Worm (Caenorhabditis elegans) whole organism, young adult: Measurements from ENCODE around the gene sdf-9.

Experiments
- B0336.3 ChIP-seq: fragments of 200-800 bp; sonication (Bioruptor generic); IDR thresholded peaks from 2 replicates; pipeline ENCODE4 v1.3.6; 2022; ENCODE audit warnings: missing genetic modification characterization, missing compliant biosample characterization
- F22D6.2 ChIP-seq: sonication (generic microtip); optimal IDR thresholded peaks from 2 replicates; lab custom pipeline; 2016; ENCODE audit warnings: mild to moderate bottlenecking, missing genetic modification characterization, missing compliant biosample characterization
- F39B2.1 ChIP-seq: fragments of 200-800 bp; sonication (Bioruptor generic); IDR thresholded peaks from 2 replicates; pipeline ENCODE4 v1.3.6; 2022; ENCODE audit warnings: missing genetic modification reagents, missing genetic modification characterization, missing compliant biosample characterization
- F49E8.2 ChIP-seq: sonication (generic microtip); optimal IDR thresholded peaks from 3 replicates; lab custom pipeline; 2017; ENCODE audit warnings: missing genetic modification characterization, mild to moderate bottlenecking, missing compliant biosample characterization, antibody characterized with exemption, moderate library complexity; ENCODE audit not compliant: insufficient read depth
- F57C9.4 ChIP-seq: sonication (generic microtip); optimal IDR thresholded peaks from 2 replicates; lab custom pipeline; 2017; ENCODE audit warnings: mild to moderate bottlenecking, missing genetic modification characterization, missing compliant biosample characterization
- K11D2.4 ChIP-seq: fragments of 200-800 bp; sonication (Bioruptor generic); IDR thresholded peaks from 2 replicates; pipeline ENCODE4 v1.3.6; 2022; ENCODE audit warnings: missing genetic modification reagents, missing genetic modification characterization, missing compliant biosample characterization
- K12H6.12 ChIP-seq: fragments of 200-800 bp; sonication (Bioruptor generic); optimal IDR thresholded peaks from 2 replicates; lab custom pipeline; 2018; ENCODE audit warnings: mild to moderate bottlenecking, missing genetic modification characterization, missing compliant biosample characterization
- T26A5.8 ChIP-seq: sonication (generic microtip); optimal IDR thresholded peaks from 2 replicates; lab custom pipeline; 2016; ENCODE audit warnings: missing genetic modification characterization, missing compliant biosample characterization
- Y53F4B.3 ChIP-seq: fragments of 200-800 bp; sonication (Bioruptor generic); IDR thresholded peaks from 2 replicates; pipeline ENCODE4 v1.3.6; 2022; ENCODE audit warnings: missing genetic modification reagents, missing genetic modification characterization, missing compliant biosample characterization
- Y67H2A.10 ChIP-seq: fragments of 200-800 bp; sonication (Bioruptor generic); conservative IDR thresholded peaks from 2 replicates; pipeline ENCODE4 v1.3.6; 2022; ENCODE audit warnings: missing genetic modification reagents, missing genetic modification characterization, missing compliant biosample characterization
- Y95B8A.8 ChIP-seq: fragments of 200-800 bp; sonication (Bioruptor generic); IDR thresholded peaks from 2 replicates; pipeline ENCODE4 v1.3.6; 2022; ENCODE audit warnings: missing genetic modification reagents, missing genetic modification characterization, missing compliant biosample characterization
- attf-5 ChIP-seq: fragments of 200-800 bp; sonication (Bioruptor generic); optimal IDR thresholded peaks from 2 replicates; lab custom pipeline; 2018; ENCODE audit warnings: mild to moderate bottlenecking, missing genetic modification characterization, missing compliant biosample characterization
- cebp-1 ChIP-seq, 2 experiments: fragments of 200-800 bp in 1 of 2; sonication (Bioruptor generic) in 1 of 2; sonication (generic microtip) in 1 of 2; IDR thresholded peaks in 1 of 2; optimal IDR thresholded peaks in 1 of 2; 2 replicates each; pipeline versions ENCODE4 v1.3.6 to Lab custom; 2017 to 2022; ENCODE audit warnings: missing compliant biosample characterization in 2 of 2, missing genetic modification characterization in 2 of 2, mild to moderate bottlenecking in 1 of 2, missing genetic modification reagents in 1 of 2, moderate library complexity in 1 of 2
- ceh-100 ChIP-seq: fragments of 200-800 bp; sonication (Bioruptor generic); IDR thresholded peaks from 2 replicates; pipeline ENCODE4 v1.3.6; 2022; ENCODE audit warnings: missing genetic modification reagents, missing genetic modification characterization, missing compliant biosample characterization
- ceh-40 ChIP-seq: fragments of 200-800 bp; sonication (Bioruptor generic); IDR thresholded peaks from 2 replicates; pipeline ENCODE4 v1.3.6; 2022; ENCODE audit warnings: missing genetic modification characterization, missing compliant biosample characterization
- ceh-79 ChIP-seq: sonication (generic microtip); optimal IDR thresholded peaks from 2 replicates; lab custom pipeline; 2017; ENCODE audit warnings: mild to moderate bottlenecking, missing genetic modification characterization, missing compliant biosample characterization
- egrh-3 ChIP-seq: fragments of 200-800 bp; sonication (Bioruptor generic); IDR thresholded peaks from 2 replicates; pipeline ENCODE4 v1.3.6; 2022; ENCODE audit warnings: missing genetic modification reagents, missing genetic modification characterization, missing compliant biosample characterization
- ekl-4 ChIP-seq: fragments of 200-800 bp; sonication (Bioruptor generic); IDR thresholded peaks from 2 replicates; pipeline ENCODE4 v1.3.6; 2022; ENCODE audit warnings: missing genetic modification reagents, missing genetic modification characterization, missing compliant biosample characterization
- ets-4 ChIP-seq: fragments of 200-800 bp; sonication (Bioruptor generic); optimal IDR thresholded peaks from 2 replicates; lab custom pipeline; 2018; ENCODE audit warnings: mild to moderate bottlenecking, missing genetic modification characterization, missing compliant biosample characterization
- fkh-3 ChIP-seq: sonication (generic microtip); optimal IDR thresholded peaks from 2 replicates; lab custom pipeline; 2016; ENCODE audit warnings: mild to moderate bottlenecking, missing genetic modification characterization, missing compliant biosample characterization
- hrde-1 ChIP-seq: sonication (generic microtip); optimal IDR thresholded peaks from 2 replicates; lab custom pipeline; 2016; ENCODE audit warnings: missing genetic modification characterization, mild to moderate bottlenecking, missing compliant biosample characterization, moderate library complexity, missing genotype, missing genetic modification reagents, borderline replicate concordance
- lin-26 ChIP-seq: fragments of 200-800 bp; sonication (Bioruptor generic); IDR thresholded peaks from 2 replicates; pipeline ENCODE4 v1.3.6; 2022; ENCODE audit warnings: missing genetic modification reagents, missing genetic modification characterization, missing compliant biosample characterization
- lin-40 ChIP-seq: sonication (generic microtip); optimal IDR thresholded peaks from 2 replicates; lab custom pipeline; 2016; ENCODE audit warnings: missing genetic modification characterization, mild to moderate bottlenecking, missing compliant biosample characterization, missing genotype, missing genetic modification reagents
- lir-1 ChIP-seq: fragments of 200-800 bp; sonication (Bioruptor generic); conservative IDR thresholded peaks from 2 replicates; pipeline ENCODE4 v1.3.6; 2022; ENCODE audit warnings: missing genetic modification reagents, missing genetic modification characterization, missing compliant biosample characterization
- nhr-80 ChIP-seq: sonication (generic microtip); optimal IDR thresholded peaks from 2 replicates; lab custom pipeline; 2016; ENCODE audit warnings: missing genetic modification characterization, missing compliant biosample characterization
- pha-4 ChIP-seq: fragments of 150-350 bp; sonication (generic microtip); optimal IDR thresholded peaks from 2 replicates; lab custom pipeline; 2014; ENCODE audit warnings: missing biosample characterization, missing genetic modification reagents, missing genetic modification characterization
- rcor-1 ChIP-seq: fragments of 200-800 bp; sonication (Bioruptor generic); IDR thresholded peaks from 2 replicates; pipeline ENCODE4 v1.3.6; 2022; ENCODE audit warnings: missing genetic modification reagents, missing genetic modification characterization, missing compliant biosample characterization
- repo-1 ChIP-seq: sonication (generic microtip); optimal IDR thresholded peaks from 2 replicates; lab custom pipeline; 2017; ENCODE audit warnings: mild to moderate bottlenecking, missing genetic modification characterization, missing compliant biosample characterization
- sdz-38 ChIP-seq: sonication (generic microtip); optimal IDR thresholded peaks from 2 replicates; lab custom pipeline; 2016; ENCODE audit warnings: missing genotype, missing genetic modification characterization, missing compliant biosample characterization
- snpc-3.4 ChIP-seq: sonication (generic microtip); optimal IDR thresholded peaks from 2 replicates; lab custom pipeline; 2017; ENCODE audit warnings: missing genetic modification characterization, mild to moderate bottlenecking, missing compliant biosample characterization, antibody characterized with exemption, moderate library complexity, missing genotype, missing genetic modification reagents
- tbp1 ChIP-seq: fragments of 200-800 bp; sonication (Bioruptor generic); optimal IDR thresholded peaks from 2 replicates; lab custom pipeline; 2018; ENCODE audit warnings: mild to moderate bottlenecking, missing genetic modification characterization, missing compliant biosample characterization
- zfh-2 ChIP-seq: fragments of 200-800 bp; sonication (Bioruptor generic); conservative IDR thresholded peaks from 2 replicates; pipeline ENCODE4 v1.3.6; 2022; ENCODE audit warnings: missing genetic modification reagents, missing genetic modification characterization, missing compliant biosample characterization
- ztf-26 ChIP-seq: sonication (generic microtip); optimal IDR thresholded peaks from 2 replicates; lab custom pipeline; 2017; ENCODE audit warnings: missing genetic modification characterization, missing compliant biosample characterization

The sdf-9 gene

DNA sequence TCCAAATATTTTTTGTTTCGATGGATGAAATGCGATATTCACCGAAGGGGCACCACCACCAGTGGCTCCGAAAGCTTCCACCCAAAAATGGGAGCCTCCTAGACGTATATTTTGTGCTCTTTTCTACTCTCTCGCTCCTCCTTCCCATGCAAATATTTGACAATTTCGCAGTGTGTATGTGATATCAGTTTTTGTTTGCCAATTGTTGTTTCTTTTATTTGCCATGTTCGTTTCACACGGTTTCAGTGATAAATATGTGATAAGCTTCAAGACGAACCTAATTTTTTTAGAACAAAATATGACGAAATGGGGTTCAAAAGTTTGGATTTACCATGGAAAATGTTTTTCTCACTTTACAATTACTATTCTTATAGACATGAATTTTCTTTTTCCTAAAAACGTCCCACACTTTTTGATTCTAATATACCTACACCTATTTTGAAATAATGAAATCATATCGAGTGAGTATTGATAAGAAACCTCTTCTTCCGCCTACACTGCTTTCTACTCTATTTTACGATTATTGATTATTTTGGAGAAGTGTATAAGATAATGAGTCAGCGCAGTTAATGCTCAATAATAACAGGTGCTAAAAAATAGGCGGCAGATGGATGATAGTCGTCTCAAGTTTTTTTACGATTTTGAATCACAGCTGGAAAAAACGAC, 44.0 kb upstream of the sdf-9 start:
- TF ChIP-seq pha-4 (tag; lab: Kevin White, UChicago) (peak; percentile 70), cebp-1 (GFP tag; IDR thresholded peaks at IDR 0.05; lab: Robert Waterston, UW) (no peak), cebp-1 (tag; optimal IDR thresholded peaks at IDR 0.05; lab: Kevin White, UChicago) (no peak)

DNA sequence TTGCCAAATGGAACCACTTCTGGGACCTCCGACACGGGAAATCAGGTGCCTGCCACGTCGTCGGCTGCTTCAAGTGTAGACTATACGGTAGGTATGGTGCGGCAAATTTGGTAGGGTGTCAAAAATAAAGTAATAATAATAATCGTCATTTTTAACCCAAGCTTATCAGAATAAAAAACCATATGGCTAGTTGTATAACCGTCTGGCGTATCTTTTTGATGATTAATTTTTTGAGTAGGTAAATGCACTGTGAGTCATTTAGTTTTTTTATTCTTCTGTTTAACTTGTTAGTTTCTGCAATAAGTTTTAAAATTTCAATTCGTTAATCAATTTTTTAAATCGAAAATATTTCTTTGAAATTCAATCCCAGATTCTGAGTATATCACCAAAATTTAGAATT, 42.5 kb upstream of the sdf-9 start:
- TF ChIP-seq repo-1 (tag; lab: Kevin White, UChicago) (no peak), cebp-1 (GFP tag; IDR thresholded peaks at IDR 0.05; lab: Robert Waterston, UW) (no peak), cebp-1 (tag; optimal IDR thresholded peaks at IDR 0.05; lab: Kevin White, UChicago) (peak; percentile 51), nhr-80 (peak; percentile 3)

DNA sequence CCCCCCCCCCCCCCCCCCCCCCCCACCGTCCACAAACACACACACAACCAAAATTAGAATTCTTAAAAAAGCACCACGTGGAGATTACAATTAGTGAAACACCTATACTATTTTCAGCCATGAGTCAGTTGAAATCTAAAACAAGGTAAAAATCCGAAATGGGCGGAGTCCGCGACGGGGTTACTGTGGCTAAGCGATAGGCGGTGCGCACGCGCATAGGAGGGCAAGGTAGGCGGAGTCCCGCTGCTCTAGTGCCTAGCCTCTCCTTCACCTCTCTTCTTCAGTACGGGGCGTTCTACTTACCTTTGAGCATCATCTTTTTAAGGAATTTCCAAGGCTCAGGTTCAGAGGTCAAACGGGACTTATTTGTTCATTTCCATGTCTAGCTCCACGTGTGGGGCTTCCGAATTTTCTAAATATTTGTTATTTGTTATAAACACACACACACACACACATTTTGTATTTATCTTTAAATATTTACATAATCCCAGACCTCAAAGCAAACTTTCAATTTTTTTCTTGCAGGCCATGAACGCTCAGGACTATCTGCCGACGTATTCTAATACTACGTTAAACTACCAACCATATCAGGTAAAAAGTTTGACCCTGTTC, 41.5 kb upstream of the sdf-9 start:
- no peak for TF ChIP-seq ekl-4 (GFP tag; lab: Robert Waterston, UW)
- TF ChIP-seq hrde-1: no peak
- TF ChIP-seq zfh-2 (GFP tag; lab: Robert Waterston, UW): peak; percentile 66
- no peak for TF ChIP-seq Y67H2A.10 (GFP tag; lab: Robert Waterston, UW)
- TF ChIP-seq egrh-3 (GFP tag; lab: Robert Waterston, UW): no peak
- TF ChIP-seq fkh-3 (tag; lab: Kevin White, UChicago): peak; percentile 12
- no peak for TF ChIP-seq K11D2.4
- TF ChIP-seq pha-4 (tag; lab: Kevin White, UChicago): peak; percentile 95
- no peak for TF ChIP-seq ztf-26 (tag; lab: Kevin White, UChicago)
- no peak for TF ChIP-seq F39B2.1 (GFP tag; lab: Robert Waterston, UW)
- no peak for TF ChIP-seq F49E8.2 (tag; lab: Kevin White, UChicago)
- no peak for TF ChIP-seq Y95B8A.8 (GFP tag; lab: Robert Waterston, UW)

DNA sequence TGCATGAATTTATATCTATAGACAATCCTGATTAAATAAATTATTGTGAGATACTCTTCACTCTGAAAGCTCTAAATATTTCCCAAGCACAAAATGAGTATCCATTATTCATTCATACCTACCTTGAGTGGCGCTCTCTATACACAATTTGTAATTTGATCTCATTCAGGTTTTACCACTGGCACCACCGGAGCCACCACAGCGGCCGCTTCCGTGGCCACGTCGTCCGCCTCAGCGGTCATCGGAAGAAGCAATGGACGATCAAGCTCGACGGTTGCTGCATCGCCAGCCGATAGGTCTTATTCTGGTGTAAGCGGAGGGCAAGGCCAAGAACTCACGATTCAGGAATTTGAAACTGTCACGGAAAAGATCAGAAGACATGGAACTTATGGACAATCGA, 40.8 kb upstream of the sdf-9 start:
- no peak for TF ChIP-seq tbp1
- peak; percentile 66; the same call in 1 of the 2 replicates for TF ChIP-seq zfh-2 (GFP tag; lab: Robert Waterston, UW)

DNA sequence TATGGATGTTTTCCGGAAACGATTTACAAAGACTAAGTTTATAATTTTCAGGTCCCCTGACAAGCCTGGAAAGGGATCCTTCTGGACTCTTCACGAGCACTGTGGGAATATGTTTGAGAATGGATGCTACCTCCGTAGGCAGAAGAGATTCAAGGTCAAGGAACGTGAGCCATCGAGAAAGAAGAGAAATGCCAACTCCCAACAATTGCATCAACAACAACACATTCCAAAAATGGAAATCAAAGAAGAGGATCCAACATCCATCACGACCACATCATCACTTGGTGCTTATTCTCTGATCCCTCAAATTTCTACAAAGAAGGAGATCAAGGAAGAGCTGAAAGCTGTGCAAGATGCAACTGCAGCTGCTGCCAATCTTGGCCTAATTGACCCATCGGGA, 39.9 kb upstream of the sdf-9 start:
- TF ChIP-seq attf-5 (GFP tag; lab: Kevin White, UChicago) (no peak), snpc-3.4 (tag; lab: Kevin White, UChicago) (no peak), ets-4 (GFP tag; lab: Kevin White, UChicago) (no peak), lir-1 (GFP tag; lab: Robert Waterston, UW) (no peak), ceh-40 (GFP tag; lab: Robert Waterston, UW) (no peak), B0336.3 (GFP tag; lab: Robert Waterston, UW) (no peak), K12H6.12 (tag; lab: Kevin White, UChicago) (no peak), ceh-100 (GFP tag; lab: Robert Waterston, UW) (no peak), lin-26 (no peak), rcor-1 (GFP tag; lab: Robert Waterston, UW) (no peak), lin-40 (tag; lab: Kevin White, UChicago) (no peak), T26A5.8 (tag; lab: Kevin White, UChicago) (no peak), F57C9.4 (no peak), Y53F4B.3 (GFP tag; lab: Robert Waterston, UW) (no peak), repo-1 (tag; lab: Kevin White, UChicago) (no peak), ceh-79 (no peak), F22D6.2 (tag; lab: Kevin White, UChicago) (no peak), sdz-38 (tag; lab: Kevin White, UChicago) (no peak)
- TF ChIP-seq, all 124 proteins: peak for 0
